Fruit fly (Drosophila melanogaster): Measurements from ENCODE around the gene CG31140.

The CG31140 gene

dm6 chr3R:23939921-23940839 lies 22.8 kb upstream of the CG31140 start (continued):
- TF ChIP-seq org-1 (GFP tag; optimal IDR thresholded peaks at IDR 0.05) (peak; percentile 88), CG12071 (GFP tag; optimal IDR thresholded peaks at IDR 0.05) (peak; percentile 90), toy (GFP tag; IDR thresholded peaks at IDR 0.05) (peak; percentile 47; the same call in 1 of the 2 replicates), CG1233 (GFP tag; optimal IDR thresholded peaks at IDR 0.05) (peak; percentile 95), Hr39 (optimal IDR thresholded peaks at IDR 0.05) (no peak), CG34224 (GFP tag; IDR thresholded peaks at IDR 0.05; ENCODE audit: partially characterized antibody) (0 out of 3 replicates have a peak, but pooled peaks have one; percentile 21), CG8944 (GFP tag; optimal IDR thresholded peaks at IDR 0.05) (peak; percentile 19), ATbp (GFP tag; optimal IDR thresholded peaks at IDR 0.05) (peak; percentile 98), CG11723 (GFP tag; optimal IDR thresholded peaks at IDR 0.05) (peak; percentile 84), Xrp1 (GFP tag; IDR thresholded peaks at IDR 0.05) (peak; percentile 95), CG2202 (tag; optimal IDR thresholded peaks at IDR 0.05) (peak; percentile 94), Max (GFP tag; optimal IDR thresholded peaks at IDR 0.05) (peak; percentile 84), dysf (GFP tag; IDR thresholded peaks at IDR 0.05) (peak; percentile 41; the same call in 1 of the 3 replicates), chn (GFP tag; optimal IDR thresholded peaks at IDR 0.05) (peak; percentile 47), scrt (GFP tag; optimal IDR thresholded peaks at IDR 0.05) (peak; percentile 61), Adf1 (GFP tag; IDR thresholded peaks at IDR 0.05) (no peak; the same call in 1 of the 2 replicates), CG10267 (tag; optimal IDR thresholded peaks at IDR 0.05) (peak; percentile 63), CG18764 (GFP tag; optimal IDR thresholded peaks at IDR 0.05) (peak; percentile 86), CG18262 (tag; optimal IDR thresholded peaks at IDR 0.05) (peak; percentile 76), sisA (GFP tag; IDR thresholded peaks at IDR 0.05) (no peak), amos (GFP tag; IDR thresholded peaks at IDR 0.05; ENCODE audit: partially characterized antibody) (no peak), CG3995 (GFP tag; optimal IDR thresholded peaks at IDR 0.05) (no peak), CG3163 (GFP tag; optimal IDR thresholded peaks at IDR 0.05) (peak; percentile 34), fru (optimal IDR thresholded peaks at IDR 0.05) (no peak), CG18476 (GFP tag; optimal IDR thresholded peaks at IDR 0.05) (peak; percentile 85), CG4404 (GFP tag; IDR thresholded peaks at IDR 0.05) (no peak), al (GFP tag; IDR thresholded peaks at IDR 0.05) (no peak; the same call in 1 of the 2 replicates), zf30C (GFP tag; optimal IDR thresholded peaks at IDR 0.05) (peak; percentile 10), Hmx (GFP tag; optimal IDR thresholded peaks at IDR 0.05) (no peak), Dfd (GFP tag; optimal IDR thresholded peaks at IDR 0.05) (no peak), ERR (GFP tag; optimal IDR thresholded peaks at IDR 0.05) (no peak), CG11695 (GFP tag; IDR thresholded peaks at IDR 0.05) (peak; percentile 85), ac (GFP tag; optimal IDR thresholded peaks at IDR 0.05) (peak; percentile 86), Hmr (GFP tag; optimal IDR thresholded peaks at IDR 0.05) (peak; percentile 89), h (optimal IDR thresholded peaks at IDR 0.05) (no peak), CG8388 (GFP tag; optimal IDR thresholded peaks at IDR 0.05) (peak; percentile 51), exex (tag; optimal IDR thresholded peaks at IDR 0.05) (peak; percentile 76), CG7745 (tag; optimal IDR thresholded peaks at IDR 0.05) (peak; percentile 87), CG7987 (GFP tag; optimal IDR thresholded peaks at IDR 0.05) (peak; percentile 84), CG10147 (GFP tag; optimal IDR thresholded peaks at IDR 0.05) (peak; percentile 28), Atf-2 (GFP tag; optimal IDR thresholded peaks at IDR 0.05) (peak; percentile 44), pum (GFP tag; optimal IDR thresholded peaks at IDR 0.05) (peak; percentile 47), inv (GFP tag; IDR thresholded peaks at IDR 0.05; ENCODE audit: partially characterized antibody) (no peak), lov (optimal IDR thresholded peaks at IDR 0.05) (no peak), lov (GFP tag; IDR thresholded peaks at IDR 0.05) (peak; percentile 93), CG10543 (GFP tag; optimal IDR thresholded peaks at IDR 0.05) (peak; percentile 90), CG9817 (tag; optimal IDR thresholded peaks at IDR 0.05) (peak; percentile 51), CG8359 (GFP tag; optimal IDR thresholded peaks at IDR 0.05; ENCODE audit: borderline replicate concordance) (peak; percentile 80), CG4424 (GFP tag; optimal IDR thresholded peaks at IDR 0.05) (peak; percentile 74)

Measured in whole organism, embryonic.